Worm (Caenorhabditis elegans): ENCODE results near the gene B0222.11.
A peak's percentile ranks its signal among the peaks of the same experiment; 100 is the strongest.

Gene B0222.11

ce11 chrV:9132043-9132442 is 35.9 kb downstream of the B0222.11 start, which contains the start of gene F21C10.1:
F21C10.1 (plus strand) TSS chrV:9132343.
- TF ChIP-seq lir-3 (tag; optimal IDR thresholded peaks at IDR 0.05; ENCODE audit: poor library complexity) (no peak), aly-2 (tag; optimal IDR thresholded peaks at IDR 0.05) (no peak), xbp-1 (tag; optimal IDR thresholded peaks at IDR 0.05) (no peak), C04F5.9 (tag; optimal IDR thresholded peaks at IDR 0.05) (no peak), nhr-71 (tag; optimal IDR thresholded peaks at IDR 0.05) (no peak), dpl-1 (GFP tag; optimal IDR thresholded peaks at IDR 0.05) (no peak), ztf-11 (tag; optimal IDR thresholded peaks at IDR 0.05) (no peak), swsn-7 (tag; optimal IDR thresholded peaks at IDR 0.05) (no peak), nhr-28 (tag; optimal IDR thresholded peaks at IDR 0.05) (no peak), nhr-11 (tag; optimal IDR thresholded peaks at IDR 0.05) (no peak), Y116A8C.19 (tag; optimal IDR thresholded peaks at IDR 0.05; ENCODE audit: borderline replicate concordance) (no peak), egl-13 (tag; optimal IDR thresholded peaks at IDR 0.05) (no peak), lin-13 (GFP tag; optimal IDR thresholded peaks at IDR 0.05) (no peak), efl-1 (optimal IDR thresholded peaks at IDR 0.05) (no peak), efl-1 (GFP tag; optimal IDR thresholded peaks at IDR 0.05 in 1 of 2) (no peak), unc-62 (GFP tag; optimal IDR thresholded peaks at IDR 0.05) (no peak), grh-1 (GFP tag; IDR thresholded peaks at IDR 0.05) (no peak), ceh-8 (GFP tag; optimal IDR thresholded peaks at IDR 0.05) (no peak), rnt-1 (tag; optimal IDR thresholded peaks at IDR 0.05) (no peak)

- TF ChIP-seq efl-1 (optimal IDR thresholded peaks at IDR 0.05) (no peak), efl-1 (GFP tag; optimal IDR thresholded peaks at IDR 0.05 in 1 of 2) (peak in 1 of 2 experiments; percentile 60), swsn-7 (tag; optimal IDR thresholded peaks at IDR 0.05) (no peak)
Measured at ce11 chrV:9130766-9131165, 37.2 kb downstream of the B0222.11 start, which contains the start of gene F21C10.19. F21C10.19 (plus strand) TSS chrV:9131066.

- no peak for TF ChIP-seq ceh-63 (GFP tag; optimal IDR thresholded peaks at IDR 0.05)
- TF ChIP-seq ces-1 (GFP tag; optimal IDR thresholded peaks at IDR 0.05): no peak
- no peak for TF ChIP-seq unc-30 (tag; optimal IDR thresholded peaks at IDR 0.05)
- peak; percentile 35 for TF ChIP-seq pag-3 (tag; optimal IDR thresholded peaks at IDR 0.05; ENCODE audit: borderline replicate concordance, insufficient read depth)
- TF ChIP-seq pax-3 (tag; optimal IDR thresholded peaks at IDR 0.05): peak; percentile 77
- TF ChIP-seq snpc-4 (tag; optimal IDR thresholded peaks at IDR 0.05): peak; percentile 22
- peak; percentile 54 for TF ChIP-seq snu-23 (GFP tag; optimal IDR thresholded peaks at IDR 0.05)
- TF ChIP-seq nhr-28 (tag; optimal IDR thresholded peaks at IDR 0.05): no peak
- TF ChIP-seq sox-4 (tag; optimal IDR thresholded peaks at IDR 0.05): peak; percentile 77
- TF ChIP-seq C16A3.4 (tag; optimal IDR thresholded peaks at IDR 0.05): no peak
- TF ChIP-seq dpl-1 (GFP tag; optimal IDR thresholded peaks at IDR 0.05): peak in 1 of 3 experiments; percentile 41
- no peak for TF ChIP-seq nhr-84 (tag; optimal IDR thresholded peaks at IDR 0.05)
- TF ChIP-seq irx-1 (tag; optimal IDR thresholded peaks at IDR 0.05): peak; percentile 24
- no peak for TF ChIP-seq aha-1 (tag; optimal IDR thresholded peaks at IDR 0.05)
- TF ChIP-seq skn-1 (tag; optimal IDR thresholded peaks at IDR 0.05): peak; percentile 11
- TF ChIP-seq unc-62 (GFP tag; optimal IDR thresholded peaks at IDR 0.05): no peak
- TF ChIP-seq swsn-7 (tag; optimal IDR thresholded peaks at IDR 0.05): peak; percentile 65
- TF ChIP-seq lin-15B (tag; optimal IDR thresholded peaks at IDR 0.05): no peak
- TF ChIP-seq fos-1 (tag; optimal IDR thresholded peaks at IDR 0.05): peak; percentile 52
- TF ChIP-seq elt-3 (tag; optimal IDR thresholded peaks at IDR 0.05): no peak
- no peak for TF ChIP-seq C04F5.9 (tag; optimal IDR thresholded peaks at IDR 0.05)
- no peak for TF ChIP-seq sup-37 (GFP tag; optimal IDR thresholded peaks at IDR 0.05)
- TF ChIP-seq F16B12.6 (tag; optimal IDR thresholded peaks at IDR 0.05): no peak
- TF ChIP-seq unc-130 (tag; optimal IDR thresholded peaks at IDR 0.05): no peak
- TF ChIP-seq nhr-71 (tag; optimal IDR thresholded peaks at IDR 0.05): peak; percentile 94
- no peak for TF ChIP-seq fkh-4 (tag; optimal IDR thresholded peaks at IDR 0.05; ENCODE audit: borderline replicate concordance)
- no peak for TF ChIP-seq ets-5 (GFP tag; IDR thresholded peaks at IDR 0.05)
- peak in 1 of 2 experiments; percentile 35 for TF ChIP-seq mdl-1 (tag; optimal IDR thresholded peaks at IDR 0.05)
- TF ChIP-seq mab-9 (GFP tag; IDR thresholded peaks at IDR 0.05): no peak
- no peak for TF ChIP-seq sptf-1 (tag; optimal IDR thresholded peaks at IDR 0.05)
- TF ChIP-seq efl-1 (optimal IDR thresholded peaks at IDR 0.05): peak; percentile 40 to 46
- peak; percentile 25 to 89 for TF ChIP-seq efl-1 (GFP tag; optimal IDR thresholded peaks at IDR 0.05 in 1 of 2)
- TF ChIP-seq lin-35 (GFP tag; optimal IDR thresholded peaks at IDR 0.05): peak in 1 of 2 experiments; percentile 42
- peak; percentile 42 for TF ChIP-seq mep-1 (tag; optimal IDR thresholded peaks at IDR 0.05)
- TF ChIP-seq jun-1 (tag; optimal IDR thresholded peaks at IDR 0.05): peak; percentile 40
- TF ChIP-seq fkh-10 (GFP tag; optimal IDR thresholded peaks at IDR 0.05): peak; percentile 31
- TF ChIP-seq nhr-20 (tag; optimal IDR thresholded peaks at IDR 0.05): peak; percentile 72
Measured at ce11 chrV:9128562-9128961, 39.4 kb downstream of the B0222.11 start.
